Worm (Caenorhabditis elegans): ENCODE results near the gene C07H6.9.

ce11 chrIII:7453653-7454124 is 45.6 kb downstream of the C07H6.9 start, which contains the start of gene alh-12:
- TF ChIP-seq flt-1 (GFP tag; IDR thresholded peaks at IDR 0.05): no peak
- no peak for TF ChIP-seq T22C8.4 (GFP tag; IDR thresholded peaks at IDR 0.05)
- no peak for TF ChIP-seq klf-2 (GFP tag; conservative IDR thresholded peaks at IDR 0.05)
- TF ChIP-seq ztf-29 (GFP tag; IDR thresholded peaks at IDR 0.05): no peak
- no peak for TF ChIP-seq tab-1 (GFP tag; IDR thresholded peaks at IDR 0.05)
- TF ChIP-seq cog-1 (tag; optimal IDR thresholded peaks at IDR 0.05): no peak
